Worm (Caenorhabditis elegans): ENCODE data around the gene clec-218.

DNA sequence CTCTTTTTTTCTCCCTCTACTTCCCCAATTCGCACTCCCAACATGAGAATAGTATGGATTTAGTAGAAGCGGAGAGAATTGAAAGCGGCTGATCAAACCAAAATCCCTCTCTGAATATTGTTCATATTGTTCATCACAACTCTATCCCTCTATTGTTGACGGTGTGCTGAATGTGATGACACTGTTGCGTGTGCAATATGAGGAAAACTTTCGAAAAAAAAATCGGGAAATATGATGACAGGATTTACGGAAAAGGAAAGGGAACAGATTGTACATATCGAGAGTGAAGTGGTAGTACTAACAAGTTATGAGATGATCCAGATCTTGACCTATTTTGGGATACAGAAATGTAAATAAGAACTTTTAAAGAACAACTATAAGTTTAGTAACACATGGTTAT lies 11.9 kb upstream of the clec-218 start, which contains the start of gene smex-1:
- TF ChIP-seq lin-39 (tag; optimal IDR thresholded peaks at IDR 0.05): no peak
- no peak for TF ChIP-seq snpc-4 (tag; optimal IDR thresholded peaks at IDR 0.05)
- TF ChIP-seq unc-62 (GFP tag; optimal IDR thresholded peaks at IDR 0.05): no peak
- no peak for TF ChIP-seq ama-1 (optimal IDR thresholded peaks at IDR 0.05)
- TF ChIP-seq zag-1 (tag; optimal IDR thresholded peaks at IDR 0.05): no peak
- no peak for TF ChIP-seq elt-3 (tag; optimal IDR thresholded peaks at IDR 0.05)
- TF ChIP-seq mdl-1 (tag; optimal IDR thresholded peaks at IDR 0.05): no peak
- TF ChIP-seq nhr-77 (tag; optimal IDR thresholded peaks at IDR 0.05): no peak
- TF ChIP-seq nhr-28 (tag; optimal IDR thresholded peaks at IDR 0.05): no peak
- no peak for TF ChIP-seq pqm-1 (tag; optimal IDR thresholded peaks at IDR 0.05)
- no peak for TF ChIP-seq nhr-12 (tag; optimal IDR thresholded peaks at IDR 0.05)
- no peak for TF ChIP-seq ztf-11 (tag; optimal IDR thresholded peaks at IDR 0.05)
- TF ChIP-seq fos-1 (tag; optimal IDR thresholded peaks at IDR 0.05): no peak
- no peak for TF ChIP-seq nhr-25 (tag; optimal IDR thresholded peaks at IDR 0.05)

All from whole organism, L3 larva.